Worm (Caenorhabditis elegans) whole organism, late embryonic: ENCODE results near the gene nep-5.

Experiments used
- ceh-34 ChIP-seq: sonication (generic microtip); optimal IDR thresholded peaks from 2 replicates; lab custom pipeline; 2016; ENCODE audit warnings: mild to moderate bottlenecking, missing genetic modification characterization, missing compliant biosample characterization
- ceh-48 ChIP-seq: sonication (generic microtip); optimal IDR thresholded peaks from 2 replicates; lab custom pipeline; 2016; ENCODE audit warnings: missing genetic modification characterization, inconsistent platforms, missing compliant biosample characterization
- ceh-9 ChIP-seq: sonication (generic microtip); optimal IDR thresholded peaks from 2 replicates; lab custom pipeline; 2016; ENCODE audit warnings: mild to moderate bottlenecking, missing genetic modification characterization, inconsistent platforms, missing compliant biosample characterization
- che-1 ChIP-seq: sonication (generic microtip); optimal IDR thresholded peaks from 2 replicates; lab custom pipeline; 2016; ENCODE audit warnings: mild to moderate bottlenecking, missing genetic modification characterization, missing compliant biosample characterization
- fax-1 ChIP-seq: sonication (generic microtip); optimal IDR thresholded peaks from 2 replicates; lab custom pipeline; 2016; ENCODE audit warnings: missing genotype, missing genetic modification characterization, missing compliant biosample characterization
- nfya-1 ChIP-seq: sonication (generic microtip); optimal IDR thresholded peaks from 2 replicates; lab custom pipeline; 2017; ENCODE audit warnings: missing genetic modification characterization, mild to moderate bottlenecking, missing compliant biosample characterization, antibody characterized with exemption, moderate library complexity
- pha-4 ChIP-seq: fragments of 150-350 bp; optimal IDR thresholded peaks from 2 replicates; lab custom pipeline; 2018; ENCODE audit warnings: missing biosample characterization, missing genetic modification reagents, missing genetic modification characterization
- pqm-1 ChIP-seq: sonication (generic microtip); optimal IDR thresholded peaks from 2 replicates; lab custom pipeline; 2016; ENCODE audit warnings: missing genetic modification characterization, missing compliant biosample characterization
- unc-55 ChIP-seq: sonication (generic microtip); optimal IDR thresholded peaks from 2 replicates; lab custom pipeline; 2017; ENCODE audit warnings: missing biosample characterization, missing genetic modification reagents, missing genetic modification characterization
- unc-86 ChIP-seq: sonication (generic microtip); optimal IDR thresholded peaks from 2 replicates; lab custom pipeline; 2016; ENCODE audit warnings: missing genetic modification characterization, missing compliant biosample characterization

- no peak for TF ChIP-seq ceh-48 (tag; lab: Kevin White, UChicago)
- no peak for TF ChIP-seq pha-4 (tag; lab: Kevin White, UChicago)
- TF ChIP-seq che-1 (tag; lab: Kevin White, UChicago): no peak
- TF ChIP-seq ceh-34 (tag; lab: Kevin White, UChicago): no peak
- no peak for TF ChIP-seq nfya-1 (tag; lab: Kevin White, UChicago)
- no peak for TF ChIP-seq unc-86 (tag; lab: Kevin White, UChicago)
- no peak for TF ChIP-seq fax-1 (tag; lab: Kevin White, UChicago)
- TF ChIP-seq ceh-9 (tag; lab: Kevin White, UChicago): no peak
- no peak for TF ChIP-seq pqm-1
- no peak for TF ChIP-seq unc-55 (GFP tag; lab: Kevin White, UChicago)
Observed at ce11 chrII:5449620-5450019, 38.3 kb upstream of the nep-5 start.
